Worm (Caenorhabditis elegans) whole organism, early embryonic: ENCODE measurements around the gene B0001.4.

ENCODE experiments used
- B0310.2 ChIP-seq: sonication (generic microtip); optimal IDR thresholded peaks from 2 replicates; lab custom pipeline; 2016; ENCODE audit warnings: mild to moderate bottlenecking, missing genetic modification characterization, missing compliant biosample characterization
- F13C5.2 ChIP-seq: sonication (generic microtip); optimal IDR thresholded peaks from 2 replicates; lab custom pipeline; 2017; ENCODE audit warnings: mild to moderate bottlenecking, missing genetic modification characterization, inconsistent platforms, missing compliant biosample characterization
- aly-1 ChIP-seq: sonication (generic microtip); optimal IDR thresholded peaks from 2 replicates; lab custom pipeline; 2016; ENCODE audit warnings: missing genetic modification characterization, missing compliant biosample characterization
- ama-1 ChIP-seq: fragments of 150-350 bp; optimal IDR thresholded peaks from 2 replicates; lab custom pipeline; 2014
- ceh-13 ChIP-seq: fragments of 200-800 bp; sonication (Bioruptor generic); optimal IDR thresholded peaks from 2 replicates; lab custom pipeline; 2018; ENCODE audit warnings: mild to moderate bottlenecking, missing genetic modification characterization, missing compliant biosample characterization
- ceh-36 ChIP-seq: sonication (generic microtip); optimal IDR thresholded peaks from 2 replicates; lab custom pipeline; 2016; ENCODE audit warnings: missing genetic modification characterization, inconsistent platforms, missing compliant biosample characterization
- ets-7 ChIP-seq: sonication (generic microtip); optimal IDR thresholded peaks from 2 replicates; lab custom pipeline; 2016; ENCODE audit warnings: missing genotype, missing genetic modification characterization, missing compliant biosample characterization
- flt-1 ChIP-seq: fragments of 200-800 bp; sonication (Bioruptor generic); IDR thresholded peaks from 2 replicates; pipeline ENCODE4 v1.3.6; 2022; ENCODE audit warnings: missing genetic modification characterization, missing compliant biosample characterization
- hmbx-1 ChIP-seq: sonication (generic microtip); optimal IDR thresholded peaks from 2 replicates; lab custom pipeline; 2016; ENCODE audit warnings: mild to moderate bottlenecking, missing genetic modification characterization, missing compliant biosample characterization
- hmg-4 ChIP-seq: fragments of 200-800 bp; sonication (Bioruptor generic); optimal IDR thresholded peaks from 2 replicates; lab custom pipeline; 2018; ENCODE audit warnings: mild to moderate bottlenecking, missing genetic modification characterization, missing compliant biosample characterization
- hnd-1 ChIP-seq: sonication (generic microtip); optimal IDR thresholded peaks from 2 replicates; lab custom pipeline; 2016; ENCODE audit warnings: missing genetic modification characterization, missing compliant biosample characterization
- pes-1 ChIP-seq: fragments of 200-800 bp; sonication (Bioruptor generic); IDR thresholded peaks from 2 replicates; pipeline ENCODE4 v1.3.6; 2022; ENCODE audit warnings: missing genetic modification reagents, missing genetic modification characterization, missing compliant biosample characterization
- scrt-1 ChIP-seq: fragments of 200-800 bp; sonication (Bioruptor generic); IDR thresholded peaks from 2 replicates; pipeline ENCODE4 v1.3.6; 2022; ENCODE audit warnings: missing genetic modification characterization, missing compliant biosample characterization
- sea-1 ChIP-seq: fragments of 200-800 bp; sonication (Bioruptor generic); conservative IDR thresholded peaks from 2 replicates; pipeline ENCODE4 v1.3.6; 2022; ENCODE audit warnings: missing genetic modification characterization, missing compliant biosample characterization
- tbx-11 ChIP-seq: fragments of 200-800 bp; sonication (Bioruptor generic); IDR thresholded peaks from 2 replicates; pipeline ENCODE4 v1.3.6; 2022; ENCODE audit warnings: missing genetic modification characterization, missing compliant biosample characterization
- tbx-37 ChIP-seq: fragments of 200-800 bp; sonication (Bioruptor generic); conservative IDR thresholded peaks from 2 replicates; pipeline ENCODE4 v1.3.6; 2022; ENCODE audit warnings: missing genetic modification reagents, missing genetic modification characterization, missing compliant biosample characterization
- tra-4 ChIP-seq: sonication (generic microtip); optimal IDR thresholded peaks from 2 replicates; lab custom pipeline; 2017; ENCODE audit warnings: missing genetic modification characterization, missing compliant biosample characterization

The B0001.4 gene

ce11 chrIV:12111477-12111876 is 26.5 kb downstream of the B0001.4 start, which contains the start of gene dlc-2:
dlc-2 (minus strand) TSS chrIV:12111577.
- TF ChIP-seq B0310.2 (tag; lab: Kevin White, UChicago) (no peak), F13C5.2 (tag; lab: Kevin White, UChicago) (no peak), hmbx-1 (no peak), aly-1 (tag; lab: Kevin White, UChicago) (no peak), ceh-13 (no peak), flt-1 (GFP tag; lab: Robert Waterston, UW) (no peak), ama-1 (lab: Kevin White, UChicago) (no peak), tbx-11 (GFP tag; lab: Robert Waterston, UW) (no peak), ceh-36 (tag; lab: Kevin White, UChicago) (no peak)

ce11 chrIV:12110339-12110738 is 27.7 kb downstream of the B0001.4 start, which contains the start of gene col-129:
col-129 (minus strand) TSS chrIV:12110439.
- TF ChIP-seq ama-1 (lab: Kevin White, UChicago) (no peak), ceh-36 (tag; lab: Kevin White, UChicago) (no peak), flt-1 (GFP tag; lab: Robert Waterston, UW) (no peak), F13C5.2 (tag; lab: Kevin White, UChicago) (no peak), sea-1 (GFP tag; lab: Robert Waterston, UW) (no peak), ets-7 (no peak)

DNA sequence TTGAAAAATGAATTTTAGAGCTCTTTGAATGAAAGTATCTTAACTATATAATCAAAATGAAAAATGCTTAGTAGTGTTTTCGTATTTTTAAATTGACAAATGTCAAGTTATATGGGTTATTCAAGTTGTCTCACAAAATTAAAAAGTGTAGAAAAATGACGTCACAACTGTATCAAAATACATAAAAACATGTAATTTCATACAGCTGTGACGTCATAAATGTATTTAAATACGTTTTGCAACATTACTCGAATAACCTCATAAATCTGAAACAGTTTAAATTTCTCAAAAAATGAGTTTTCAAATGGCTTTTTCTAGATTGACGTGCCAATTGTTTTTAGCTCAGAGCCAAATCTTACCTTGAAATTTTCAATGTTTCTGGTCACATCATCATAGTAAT is 28.2 kb downstream of the B0001.4 start:
- TF ChIP-seq tbx-11 (GFP tag; lab: Robert Waterston, UW) (no peak), B0310.2 (tag; lab: Kevin White, UChicago) (no peak), hmbx-1 (no peak), tbx-37 (GFP tag; lab: Robert Waterston, UW) (no peak), hmg-4 (GFP tag; lab: Kevin White, UChicago) (no peak), ceh-13 (no peak), hnd-1 (no peak)

- TF ChIP-seq tbx-11 (GFP tag; lab: Robert Waterston, UW) (no peak), hmg-4 (GFP tag; lab: Kevin White, UChicago) (no peak), tbx-37 (GFP tag; lab: Robert Waterston, UW) (no peak), hnd-1 (no peak), F13C5.2 (tag; lab: Kevin White, UChicago) (no peak), scrt-1 (GFP tag; lab: Robert Waterston, UW) (no peak), aly-1 (tag; lab: Kevin White, UChicago) (no peak), sea-1 (GFP tag; lab: Robert Waterston, UW) (no peak), tra-4 (no peak), hmbx-1 (no peak), ceh-36 (tag; lab: Kevin White, UChicago) (no peak), B0310.2 (tag; lab: Kevin White, UChicago) (no peak), flt-1 (GFP tag; lab: Robert Waterston, UW) (no peak), pes-1 (GFP tag; lab: Robert Waterston, UW) (no peak), ama-1 (lab: Kevin White, UChicago) (no peak), ets-7 (no peak), ceh-13 (no peak)
Measured at ce11 chrIV:12108984-12109657, 28.9 kb downstream of the B0001.4 start.

ce11 chrIV:12105558-12105957 is 32.4 kb downstream of the B0001.4 start, which contains the start of gene M18.3:
M18.3 (plus strand) TSS chrIV:12105858.
- TF ChIP-seq flt-1 (GFP tag; lab: Robert Waterston, UW) (no peak), ets-7 (no peak), scrt-1 (GFP tag; lab: Robert Waterston, UW) (no peak), tbx-37 (GFP tag; lab: Robert Waterston, UW) (no peak), F13C5.2 (tag; lab: Kevin White, UChicago) (no peak), hmg-4 (GFP tag; lab: Kevin White, UChicago) (no peak), hmbx-1 (no peak), tra-4 (no peak), hnd-1 (no peak), sea-1 (GFP tag; lab: Robert Waterston, UW) (no peak)

DNA sequence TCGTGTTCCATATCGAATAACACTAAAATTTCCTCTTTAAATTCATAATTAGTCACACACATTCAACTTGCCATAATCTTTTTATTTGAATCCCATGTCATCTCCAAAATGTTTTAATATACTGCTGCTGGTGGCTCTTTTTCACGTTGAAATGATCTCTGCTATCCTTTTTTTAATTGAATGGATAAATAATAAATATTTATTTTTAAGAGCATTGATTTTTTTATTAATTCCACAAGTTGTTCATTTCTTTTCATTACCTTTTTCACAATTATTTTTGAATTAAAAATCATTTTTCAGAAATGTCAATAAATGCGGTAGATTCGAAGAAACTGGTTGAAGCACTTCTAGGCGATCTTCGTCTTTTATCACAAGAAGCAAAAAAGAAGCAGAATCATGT is 41.5 kb downstream of the B0001.4 start, which contains the start of gene mon-2:
Gene mon-2, plus strand, starts transcription at position 301 of the 400 bp plus-strand sequence.
- TF ChIP-seq F13C5.2 (tag; lab: Kevin White, UChicago): no peak
- TF ChIP-seq ceh-36 (tag; lab: Kevin White, UChicago): no peak
- no peak for TF ChIP-seq tra-4

DNA sequence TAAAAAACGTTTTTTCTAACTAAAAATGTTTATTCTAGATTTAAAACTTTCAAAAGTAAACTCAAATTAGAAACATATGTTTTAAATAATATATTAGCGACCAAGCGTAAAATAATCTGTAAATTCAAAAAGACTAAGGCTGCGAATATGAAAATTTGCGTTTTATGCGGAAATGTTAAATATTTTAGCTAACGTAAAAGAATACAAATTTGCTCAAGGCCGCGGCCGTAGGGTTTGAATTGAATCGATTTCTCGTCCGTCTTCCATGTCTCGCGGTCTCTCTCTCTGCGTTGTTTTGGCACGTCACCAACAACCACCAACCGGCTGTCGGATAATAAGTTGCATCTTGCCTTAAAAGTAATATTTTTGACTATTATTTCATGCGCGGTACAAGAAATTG is 44.2 kb downstream of the B0001.4 start, which contains the start of gene F11A10.5:
Gene F11A10.5, plus strand, starts transcription at position 301 of the 400 bp plus-strand sequence.
- TF ChIP-seq pes-1 (GFP tag; lab: Robert Waterston, UW): no peak
- no peak for TF ChIP-seq ets-7
- TF ChIP-seq aly-1 (tag; lab: Kevin White, UChicago): no peak
- TF ChIP-seq scrt-1 (GFP tag; lab: Robert Waterston, UW): no peak
- no peak for TF ChIP-seq ceh-36 (tag; lab: Kevin White, UChicago)
- no peak for TF ChIP-seq hmbx-1
- TF ChIP-seq tbx-11 (GFP tag; lab: Robert Waterston, UW): no peak
- no peak for TF ChIP-seq B0310.2 (tag; lab: Kevin White, UChicago)
- no peak for TF ChIP-seq flt-1 (GFP tag; lab: Robert Waterston, UW)
- no peak for TF ChIP-seq hmg-4 (GFP tag; lab: Kevin White, UChicago)
- TF ChIP-seq tra-4: no peak
- TF ChIP-seq F13C5.2 (tag; lab: Kevin White, UChicago): no peak
- no peak for TF ChIP-seq hnd-1
- no peak for TF ChIP-seq tbx-37 (GFP tag; lab: Robert Waterston, UW)
- TF ChIP-seq sea-1 (GFP tag; lab: Robert Waterston, UW): no peak
- TF ChIP-seq ceh-13: no peak
- TF ChIP-seq ama-1 (lab: Kevin White, UChicago): no peak
